Worm (Caenorhabditis elegans) whole organism, mixed stage, embryonic: ENCODE results near the gene F07B10.7.

Experiments
- M03D4.4 ChIP-seq: sonication (generic microtip); optimal IDR thresholded peaks from 2 replicates; lab custom pipeline; 2017; ENCODE audit warnings: mild to moderate bottlenecking, missing genetic modification characterization, missing compliant biosample characterization
- bed-3 ChIP-seq: fragments of 200-800 bp; sonication (Bioruptor generic); optimal IDR thresholded peaks from 3 replicates; lab custom pipeline; 2018; ENCODE audit warnings: mild to moderate bottlenecking, missing genetic modification characterization, moderate library complexity, missing compliant biosample characterization
- blmp-1 ChIP-seq: fragments of 150-350 bp; optimal IDR thresholded peaks from 2 replicates; lab custom pipeline; 2014; ENCODE audit warnings: missing biosample characterization, missing genetic modification characterization
- ceh-39 ChIP-seq: fragments of 150-350 bp; optimal IDR thresholded peaks from 2 replicates; lab custom pipeline; 2014; ENCODE audit warnings: missing biosample characterization, missing genetic modification characterization
- ceh-83 ChIP-seq: fragments of 200-800 bp; sonication (Bioruptor generic); optimal IDR thresholded peaks from 2 replicates; lab custom pipeline; 2018; ENCODE audit warnings: mild to moderate bottlenecking, missing genetic modification characterization, missing compliant biosample characterization
- ces-1 ChIP-seq: fragments of 150-350 bp; optimal IDR thresholded peaks from 2 replicates; lab custom pipeline; 2014; ENCODE audit warnings: missing biosample characterization, missing genetic modification reagents, missing genetic modification characterization
- drap-1 ChIP-seq: fragments of 200-800 bp; sonication (Bioruptor generic); optimal IDR thresholded peaks from 3 replicates; lab custom pipeline; 2018; ENCODE audit warnings: mild to moderate bottlenecking, missing genetic modification characterization, missing compliant biosample characterization
- elt-1 ChIP-seq: sonication (generic microtip); optimal IDR thresholded peaks from 2 replicates; lab custom pipeline; 2017; ENCODE audit warnings: missing genetic modification characterization, mild to moderate bottlenecking, missing compliant biosample characterization, antibody characterized with exemption, moderate library complexity, borderline replicate concordance; ENCODE audit not compliant: insufficient read depth
- elt-3 ChIP-seq: fragments of 150-350 bp; optimal IDR thresholded peaks from 2 replicates; lab custom pipeline; 2014; ENCODE audit warnings: missing biosample characterization, missing genetic modification characterization
- flh-1 ChIP-seq: fragments of 200-800 bp; sonication (Bioruptor generic); optimal IDR thresholded peaks from 2 replicates; lab custom pipeline; 2018; ENCODE audit warnings: mild to moderate bottlenecking, missing genetic modification characterization, moderate library complexity, missing compliant biosample characterization
- ham-2 ChIP-seq: fragments of 200-800 bp; sonication (Bioruptor generic); optimal IDR thresholded peaks from 2 replicates; lab custom pipeline; 2018; ENCODE audit warnings: mild to moderate bottlenecking, missing genetic modification characterization, missing compliant biosample characterization
- hlh-1 ChIP-seq: fragments of 150-350 bp; optimal IDR thresholded peaks from 2 replicates; lab custom pipeline; 2014; ENCODE audit warnings: missing biosample characterization, missing genetic modification reagents, missing genetic modification characterization
- lsy-2 ChIP-seq: fragments of 150-350 bp; optimal IDR thresholded peaks from 2 replicates; lab custom pipeline; 2014; ENCODE audit warnings: missing biosample characterization, missing genetic modification characterization
- mep-1 ChIP-seq: fragments of 150-350 bp; optimal IDR thresholded peaks from 2 replicates; lab custom pipeline; 2017; ENCODE audit warnings: missing biosample characterization, missing genetic modification reagents, missing genetic modification characterization, inconsistent platforms
- mls-2 ChIP-seq: sonication (generic microtip); optimal IDR thresholded peaks from 2 replicates; lab custom pipeline; 2016; ENCODE audit warnings: mild to moderate bottlenecking, missing genetic modification characterization, moderate library complexity, missing compliant biosample characterization
- nhr-12 ChIP-seq: fragments of 150-350 bp; optimal IDR thresholded peaks from 2 replicates; lab custom pipeline; 2014; ENCODE audit warnings: missing biosample characterization, missing genetic modification characterization
- nhr-2 ChIP-seq: fragments of 150-350 bp; optimal IDR thresholded peaks from 2 replicates; lab custom pipeline; 2014; ENCODE audit warnings: missing biosample characterization, missing genetic modification characterization
- nhr-237 ChIP-seq: fragments of 150-350 bp; optimal IDR thresholded peaks from 2 replicates; lab custom pipeline; 2014; ENCODE audit warnings: missing biosample characterization, missing genetic modification characterization
- nhr-76 ChIP-seq: sonication (generic microtip); optimal IDR thresholded peaks from 2 replicates; lab custom pipeline; 2017; ENCODE audit warnings: missing biosample characterization, missing genetic modification characterization
- pha-4 ChIP-seq: fragments of 150-350 bp; optimal IDR thresholded peaks from 2 replicates; lab custom pipeline; 2018; ENCODE audit warnings: missing biosample characterization, missing genetic modification reagents, missing genetic modification characterization
- sem-2 ChIP-seq: fragments of 200-800 bp; sonication (Bioruptor generic); optimal IDR thresholded peaks from 2 replicates; lab custom pipeline; 2018; ENCODE audit warnings: mild to moderate bottlenecking, missing genetic modification characterization, missing compliant biosample characterization
- snpc-4 ChIP-seq: fragments of 150-350 bp; optimal IDR thresholded peaks from 2 replicates; lab custom pipeline; 2014; ENCODE audit warnings: missing biosample characterization, missing genetic modification characterization
- sptf-1 ChIP-seq: sonication (generic microtip); optimal IDR thresholded peaks from 2 replicates; lab custom pipeline; 2017; ENCODE audit warnings: mild to moderate bottlenecking, missing genetic modification characterization, moderate library complexity, missing compliant biosample characterization
- unc-120 ChIP-seq: sonication (generic microtip); optimal IDR thresholded peaks from 2 replicates; lab custom pipeline; 2017; ENCODE audit warnings: missing genetic modification characterization, missing compliant biosample characterization; ENCODE audit not compliant: poor library complexity, severe bottlenecking
- unc-39 ChIP-seq: fragments of 150-350 bp; optimal IDR thresholded peaks from 2 replicates; lab custom pipeline; 2014; ENCODE audit warnings: missing biosample characterization, missing genetic modification characterization
- unc-62 ChIP-seq: fragments of 150-350 bp; optimal IDR thresholded peaks from 2 replicates; lab custom pipeline; 2014; ENCODE audit warnings: missing biosample characterization, missing genetic modification reagents, missing genetic modification characterization
- zip-8 ChIP-seq: fragments of 150-350 bp; optimal IDR thresholded peaks from 2 replicates; lab custom pipeline; 2014; ENCODE audit warnings: missing biosample characterization, missing genetic modification characterization
- ztf-11 ChIP-seq: fragments of 150-350 bp; optimal IDR thresholded peaks from 2 replicates; lab custom pipeline; 2014; ENCODE audit warnings: missing biosample characterization, missing genetic modification characterization

The F07B10.7 gene

ce11 chrV:11251798-11252197, 8.7 kb downstream of the F07B10.7 start:
- TF ChIP-seq elt-1 (tag; lab: Kevin White, UChicago): no peak
- TF ChIP-seq nhr-12 (tag; lab: Kevin White, UChicago): no peak
- TF ChIP-seq elt-3 (tag; lab: Kevin White, UChicago): no peak
- no peak for TF ChIP-seq unc-62
- TF ChIP-seq ztf-11 (tag; lab: Kevin White, UChicago): no peak

- no peak for TF ChIP-seq nhr-237 (tag; lab: Kevin White, UChicago)
- TF ChIP-seq pha-4: no peak
- TF ChIP-seq nhr-2 (tag; lab: Kevin White, UChicago): no peak
- no peak for TF ChIP-seq unc-62
- no peak for TF ChIP-seq elt-3 (tag; lab: Kevin White, UChicago)
- no peak for TF ChIP-seq hlh-1 (tag; lab: Kevin White, UChicago)
- TF ChIP-seq mep-1 (tag; lab: Kevin White, UChicago): no peak
- TF ChIP-seq mls-2 (tag; lab: Kevin White, UChicago): no peak
- no peak for TF ChIP-seq ham-2 (GFP tag; lab: Kevin White, UChicago)
- TF ChIP-seq unc-120: no peak
- no peak for TF ChIP-seq lsy-2
- no peak for TF ChIP-seq nhr-76 (tag; lab: Kevin White, UChicago)
- TF ChIP-seq drap-1 (GFP tag; lab: Kevin White, UChicago): no peak
- no peak for TF ChIP-seq zip-8 (tag; lab: Kevin White, UChicago)
- no peak for TF ChIP-seq M03D4.4 (tag; lab: Kevin White, UChicago)
- TF ChIP-seq blmp-1 (tag; lab: Kevin White, UChicago): no peak
- TF ChIP-seq ces-1: no peak
These were observed 9.8 kb downstream of the F07B10.7 start, which contains the start of gene T19B10.12 for ce11 chrV:11250735-11251134. Gene T19B10.12 (plus strand): TSS chrV:11251035.

ce11 chrV:11247846-11248245, 12.7 kb downstream of the F07B10.7 start, which contains the start of gene mam-4:
Gene mam-4 (plus strand): TSS chrV:11248146.
- no peak for TF ChIP-seq sem-2 (GFP tag; lab: Kevin White, UChicago)
- TF ChIP-seq sptf-1 (tag; lab: Kevin White, UChicago): no peak
- TF ChIP-seq nhr-237 (tag; lab: Kevin White, UChicago): no peak
- TF ChIP-seq ceh-39 (tag; lab: Kevin White, UChicago): no peak
- no peak for TF ChIP-seq pha-4
- no peak for TF ChIP-seq flh-1 (GFP tag; lab: Kevin White, UChicago)
- TF ChIP-seq ces-1: no peak
- no peak for TF ChIP-seq M03D4.4 (tag; lab: Kevin White, UChicago)

- peak; percentile 59 for TF ChIP-seq zip-8 (tag; lab: Kevin White, UChicago)
- no peak for TF ChIP-seq unc-62
These were observed 15.5 kb downstream of the F07B10.7 start for ce11 chrV:11245029-11245428.

ce11 chrV:11244539-11244938, 16.0 kb downstream of the F07B10.7 start, which contains the start of gene mxl-1:
Gene mxl-1 (plus strand): TSS chrV:11244839.
- TF ChIP-seq ztf-11 (tag; lab: Kevin White, UChicago): no peak

- TF ChIP-seq unc-39 (tag; lab: Kevin White, UChicago) (no peak), ztf-11 (tag; lab: Kevin White, UChicago) (no peak), snpc-4 (tag; lab: Kevin White, UChicago) (no peak), hlh-1 (tag; lab: Kevin White, UChicago) (no peak), blmp-1 (tag; lab: Kevin White, UChicago) (no peak), ceh-83 (GFP tag; lab: Kevin White, UChicago) (no peak), nhr-76 (tag; lab: Kevin White, UChicago) (no peak), nhr-237 (tag; lab: Kevin White, UChicago) (no peak), M03D4.4 (tag; lab: Kevin White, UChicago) (no peak), bed-3 (no peak), pha-4 (no peak)
These were observed 18.9 kb downstream of the F07B10.7 start, which contains the start of gene pgap-1 for ce11 chrV:11241580-11241979. Gene pgap-1 (plus strand): TSS chrV:11241880.
